Fruit fly (Drosophila melanogaster): ENCODE results near the gene CG46525.

The CG46525 gene

DNA sequence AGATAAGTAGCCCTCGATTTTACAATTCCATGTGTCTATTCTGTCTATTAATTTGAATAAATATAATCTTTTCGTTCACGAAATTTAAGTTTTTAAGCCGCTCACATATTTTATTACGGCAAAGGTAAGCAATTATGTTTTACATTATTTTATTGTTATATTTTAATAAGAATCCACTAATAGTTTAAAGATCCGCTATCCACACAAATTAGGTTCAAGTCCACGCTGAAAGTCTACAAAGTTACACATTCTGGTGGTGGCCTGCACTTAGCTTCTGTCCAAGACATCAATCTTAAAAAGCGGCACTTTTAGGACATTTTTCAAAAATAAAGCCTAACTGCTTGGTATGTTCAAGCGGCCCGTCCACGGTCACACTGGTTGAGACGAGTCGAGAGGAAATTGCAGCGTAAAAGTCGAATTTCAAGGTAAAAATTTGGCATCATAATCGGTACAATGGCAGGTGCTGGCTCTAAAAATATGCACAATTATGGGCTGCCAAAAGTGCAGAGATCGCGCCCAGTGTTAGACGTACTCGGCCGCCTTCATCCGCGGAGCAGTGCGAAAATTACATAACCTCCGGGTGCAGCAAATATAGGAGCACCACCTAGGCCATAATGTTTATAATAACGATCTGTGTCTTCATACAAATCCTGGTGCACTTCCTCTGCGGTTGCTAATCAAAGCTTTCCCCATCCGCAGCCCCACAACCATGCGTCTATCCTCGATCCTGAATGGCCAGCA, at the start of gene CG46525, which contains the start of gene UQCR-Q:
Gene CG46525, plus strand, starts transcription at position 510 of the 741 bp plus-strand sequence.
Gene UQCR-Q, plus strand, starts transcription at position 51 of the 741 bp plus-strand sequence.
- TF ChIP-seq psq (optimal IDR thresholded peaks at IDR 0.05) (no peak), CG8478 (optimal IDR thresholded peaks at IDR 0.05) (no peak), EcR (GFP tag; optimal IDR thresholded peaks at IDR 0.05) (no peak), usp (GFP tag; optimal IDR thresholded peaks at IDR 0.05) (no peak), pan (optimal IDR thresholded peaks at IDR 0.05) (no peak), Dll (optimal IDR thresholded peaks at IDR 0.05) (no peak)

DNA sequence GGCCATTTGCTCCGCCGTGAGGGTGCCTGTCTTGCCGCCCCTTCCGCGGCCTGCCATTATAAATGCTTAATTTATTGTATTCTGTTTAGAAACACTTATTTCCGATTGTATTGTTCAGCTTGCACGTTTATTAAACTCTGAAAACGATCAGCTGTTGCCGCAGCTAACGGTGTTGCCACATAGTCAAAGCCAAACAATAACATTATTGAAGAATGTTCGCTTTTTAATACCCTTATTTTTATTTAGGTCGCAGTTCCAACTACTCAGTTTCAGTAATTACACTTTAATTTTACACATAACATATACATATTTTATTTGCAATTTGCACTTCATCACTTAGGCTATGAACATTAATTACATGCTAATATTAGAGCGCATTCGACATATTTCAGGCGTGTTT, 48.0 kb upstream of the CG46525 start, which contains the start of gene Polr3G:
Gene Polr3G, minus strand, starts transcription at position 118 of the 400 bp plus-strand sequence.
- TF ChIP-seq CG8478 (optimal IDR thresholded peaks at IDR 0.05) (no peak), psq (optimal IDR thresholded peaks at IDR 0.05) (no peak), EcR (GFP tag; optimal IDR thresholded peaks at IDR 0.05) (no peak), usp (GFP tag; optimal IDR thresholded peaks at IDR 0.05) (no peak), pan (optimal IDR thresholded peaks at IDR 0.05) (no peak), Dll (optimal IDR thresholded peaks at IDR 0.05) (no peak)

DNA sequence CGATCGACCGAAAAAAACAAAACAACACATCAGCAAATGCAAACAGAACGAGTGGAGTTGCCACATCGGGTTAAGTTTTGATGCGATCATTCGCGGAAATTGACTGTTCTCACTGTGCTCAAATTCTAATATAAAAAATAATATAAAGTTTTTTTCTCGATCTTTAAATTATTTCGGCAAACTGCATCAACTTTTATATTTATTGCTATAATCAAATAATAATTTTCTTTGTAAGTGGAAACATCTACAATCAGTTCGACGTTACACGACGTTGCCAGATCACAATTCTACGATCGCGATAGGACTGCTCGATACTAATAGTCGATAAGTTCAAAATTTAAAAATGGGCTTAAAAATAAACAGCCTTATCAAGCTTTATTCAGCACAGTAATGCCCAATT, 46.2 kb upstream of the CG46525 start, which contains the start of gene Gorab:
Gene Gorab, minus strand, starts transcription at position 58 of the 400 bp plus-strand sequence.
- TF ChIP-seq EcR (GFP tag; optimal IDR thresholded peaks at IDR 0.05) (no peak), psq (optimal IDR thresholded peaks at IDR 0.05) (no peak), usp (GFP tag; optimal IDR thresholded peaks at IDR 0.05) (no peak), CG8478 (optimal IDR thresholded peaks at IDR 0.05) (no peak), pan (optimal IDR thresholded peaks at IDR 0.05) (no peak), Dll (optimal IDR thresholded peaks at IDR 0.05) (no peak)

DNA sequence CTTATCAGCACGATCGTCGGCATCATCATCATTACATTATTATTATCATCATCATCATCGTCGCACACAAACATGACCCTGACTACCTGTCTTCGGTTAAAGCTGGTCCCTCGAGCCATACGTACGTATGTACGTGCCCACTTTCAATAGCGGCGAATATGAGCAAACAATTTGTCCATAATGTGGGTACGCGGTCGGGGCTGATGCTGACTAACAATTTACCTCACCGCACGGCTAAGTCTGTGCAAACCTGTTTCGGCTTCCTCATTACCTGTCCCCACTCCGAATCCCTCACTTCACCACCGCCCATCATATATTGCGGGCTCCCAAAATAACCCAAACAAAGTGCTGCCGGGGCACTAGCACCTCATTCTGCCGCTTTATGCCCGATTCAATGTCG, 44.6 kb upstream of the CG46525 start:
- TF ChIP-seq pan (optimal IDR thresholded peaks at IDR 0.05) (no peak), CG8478 (optimal IDR thresholded peaks at IDR 0.05) (no peak), psq (optimal IDR thresholded peaks at IDR 0.05) (no peak), usp (GFP tag; optimal IDR thresholded peaks at IDR 0.05) (no peak), Dll (optimal IDR thresholded peaks at IDR 0.05) (no peak), EcR (GFP tag; optimal IDR thresholded peaks at IDR 0.05) (no peak)

DNA sequence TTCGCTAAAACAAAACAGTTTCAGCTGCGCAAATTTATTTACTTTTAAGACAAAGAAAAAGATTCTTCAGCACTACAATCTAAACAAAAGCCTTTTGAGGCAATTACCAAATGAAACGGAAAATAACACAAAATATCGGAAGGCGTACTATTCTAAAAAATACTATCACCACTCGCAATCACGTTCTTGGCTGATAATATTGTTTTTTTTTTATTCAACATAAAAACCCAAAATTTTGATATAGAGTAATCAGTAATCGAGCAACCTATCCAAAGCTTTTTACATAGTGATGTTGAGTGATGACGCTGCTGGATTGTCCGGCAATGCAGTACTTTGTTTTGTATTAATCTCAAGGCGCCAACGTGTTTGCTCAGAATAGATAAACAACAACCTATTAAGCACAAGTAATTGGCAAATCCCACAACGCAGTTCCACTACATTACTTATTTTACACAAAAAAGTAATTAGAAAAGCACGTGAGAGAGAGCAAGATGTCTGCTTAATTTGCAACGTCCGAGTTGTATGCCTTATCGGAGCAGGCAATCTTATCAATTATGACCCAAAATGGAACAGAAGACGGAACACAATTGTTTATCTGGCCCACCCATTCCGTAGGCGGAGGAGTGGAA, 43.9 kb upstream of the CG46525 start:
- TF ChIP-seq CG8478 (optimal IDR thresholded peaks at IDR 0.05) (no peak), Dll (optimal IDR thresholded peaks at IDR 0.05) (no peak), psq (optimal IDR thresholded peaks at IDR 0.05) (no peak), pan (optimal IDR thresholded peaks at IDR 0.05) (no peak), usp (GFP tag; optimal IDR thresholded peaks at IDR 0.05) (no peak), EcR (GFP tag; optimal IDR thresholded peaks at IDR 0.05) (no peak)

DNA sequence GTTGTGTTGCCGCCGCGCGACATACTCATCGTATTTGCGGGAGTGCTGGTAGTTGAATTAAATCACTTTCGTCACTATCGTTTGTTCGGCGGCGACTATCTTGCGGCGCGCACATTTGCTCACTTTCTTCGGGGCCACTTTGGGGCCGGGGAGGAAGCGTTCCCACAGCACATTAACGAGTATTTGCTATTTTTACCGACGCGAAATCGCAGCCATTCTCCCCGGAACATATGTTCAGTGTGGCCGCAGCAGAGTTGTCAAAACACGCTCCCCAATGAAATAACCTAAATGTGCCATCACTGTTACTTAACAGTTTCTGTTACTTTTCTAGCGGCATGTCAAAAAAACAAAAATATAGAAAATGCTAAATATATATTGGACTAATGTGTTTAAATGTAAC, 42.1 kb upstream of the CG46525 start, which contains the start of gene frc:
Gene frc, minus strand, starts transcription at position 244 of the 400 bp plus-strand sequence.
- TF ChIP-seq pan (optimal IDR thresholded peaks at IDR 0.05) = no peak

DNA sequence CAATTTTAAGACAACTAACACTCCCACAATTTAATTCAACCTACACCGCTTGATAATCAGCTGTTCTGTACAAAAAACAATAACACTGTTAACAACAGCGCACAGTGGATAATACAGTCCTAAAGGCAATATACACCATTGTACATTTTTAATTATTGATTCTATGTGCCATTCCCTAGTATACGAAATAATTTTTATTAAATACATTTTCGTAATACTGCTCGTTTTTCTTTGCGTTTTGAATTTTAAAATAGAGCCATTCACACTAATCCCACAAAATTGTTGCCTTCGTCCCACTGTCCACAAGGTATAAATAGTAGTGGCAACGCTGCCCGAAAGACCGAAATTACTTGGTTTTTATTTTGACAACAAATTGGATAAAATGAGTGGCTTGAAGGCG, 41.5 kb upstream of the CG46525 start, which contains the start of the genes Coq4 and CG32176:
Gene Coq4, minus strand, starts transcription at position 67 of the 400 bp plus-strand sequence.
Gene CG32176, plus strand, starts transcription at position 314 of the 400 bp plus-strand sequence.
- TF ChIP-seq usp (GFP tag; optimal IDR thresholded peaks at IDR 0.05) (no peak), Dll (optimal IDR thresholded peaks at IDR 0.05) (no peak), psq (optimal IDR thresholded peaks at IDR 0.05) (no peak), EcR (GFP tag; optimal IDR thresholded peaks at IDR 0.05) (no peak)

DNA sequence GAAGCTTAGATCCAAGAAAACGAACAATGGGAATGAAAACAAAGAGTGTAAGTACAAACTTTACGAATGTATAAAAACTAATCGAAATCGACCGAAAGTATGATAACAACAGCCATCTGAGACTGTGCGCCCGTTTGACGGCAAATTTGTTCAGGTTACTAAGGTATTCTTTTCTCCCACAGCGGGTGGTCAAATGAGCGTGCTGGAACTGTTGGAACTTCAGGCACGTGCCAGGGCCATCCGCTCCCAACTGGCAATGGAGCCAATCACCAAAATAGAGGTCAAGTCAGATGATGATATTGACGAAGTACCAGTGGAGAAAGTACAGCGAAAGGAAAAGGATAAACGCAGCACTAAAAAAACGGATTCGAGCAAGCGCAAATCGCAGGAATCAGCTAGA, 38.7 kb upstream of the CG46525 start, which contains the start of gene CG12229:
Gene CG12229, minus strand, starts transcription at position 101 of the 400 bp plus-strand sequence.
- TF ChIP-seq usp (GFP tag; optimal IDR thresholded peaks at IDR 0.05) (no peak), psq (optimal IDR thresholded peaks at IDR 0.05) (no peak), Dll (optimal IDR thresholded peaks at IDR 0.05) (no peak), CG8478 (optimal IDR thresholded peaks at IDR 0.05) (no peak), EcR (GFP tag; optimal IDR thresholded peaks at IDR 0.05) (no peak), pan (optimal IDR thresholded peaks at IDR 0.05) (no peak)

DNA sequence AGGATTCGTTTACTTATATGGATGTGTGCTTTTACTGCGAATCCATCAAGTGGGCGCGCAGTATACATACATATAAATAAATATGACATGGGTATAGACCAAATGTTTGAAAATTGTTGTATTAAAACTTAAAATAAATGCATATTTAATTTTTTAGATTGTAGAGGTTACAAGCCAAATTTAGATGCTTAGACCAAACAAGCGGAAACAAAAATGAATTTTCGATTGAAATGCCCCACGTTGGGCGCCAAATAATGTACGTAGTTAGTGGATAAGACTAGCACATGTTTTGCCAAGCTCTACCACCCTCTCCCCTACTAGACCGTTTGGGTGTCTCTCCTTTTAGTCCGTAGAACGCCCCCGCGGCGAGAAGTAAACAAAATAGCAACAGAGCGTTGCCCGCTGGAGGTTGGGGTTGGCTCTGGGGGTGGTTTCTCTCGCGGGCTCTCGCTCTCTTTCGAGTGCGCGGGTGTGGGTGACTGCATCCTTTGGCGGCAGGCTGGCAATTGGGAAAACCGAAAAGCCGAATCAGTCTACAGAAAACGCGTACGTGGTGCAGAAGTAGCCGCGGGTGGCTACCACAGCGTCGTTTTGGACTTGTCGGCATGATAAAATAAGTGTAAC, 36.0 kb upstream of the CG46525 start, which contains the start of gene CG18265:
Gene CG18265, plus strand, starts transcription at position 530 of the 624 bp plus-strand sequence.
- TF ChIP-seq CG8478 (optimal IDR thresholded peaks at IDR 0.05) = no peak
- TF ChIP-seq EcR (GFP tag; optimal IDR thresholded peaks at IDR 0.05) = no peak
- TF ChIP-seq pan (optimal IDR thresholded peaks at IDR 0.05) = no peak
- TF ChIP-seq psq (optimal IDR thresholded peaks at IDR 0.05) = no peak

DNA sequence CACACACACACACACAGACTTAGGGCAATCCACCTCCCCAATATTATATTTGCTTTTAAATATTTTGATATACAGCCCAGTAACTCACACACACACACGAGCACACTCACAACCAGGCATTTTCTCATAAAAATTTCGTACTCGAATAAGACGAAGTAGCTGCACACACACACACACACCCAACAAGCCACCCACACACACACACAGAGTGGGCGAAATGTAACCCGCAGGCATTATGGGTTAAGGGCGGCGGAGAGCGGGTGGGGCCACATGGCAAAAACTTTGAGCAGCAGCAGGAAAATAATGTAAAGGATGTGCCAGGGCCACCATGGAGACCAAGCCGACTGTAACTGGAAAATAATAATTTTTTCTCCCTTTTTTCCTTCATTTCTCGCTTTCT, 33.4 kb upstream of the CG46525 start:
- TF ChIP-seq usp (GFP tag; optimal IDR thresholded peaks at IDR 0.05) (no peak), pan (optimal IDR thresholded peaks at IDR 0.05) (no peak), CG8478 (optimal IDR thresholded peaks at IDR 0.05) (no peak), Dll (optimal IDR thresholded peaks at IDR 0.05) (no peak), psq (optimal IDR thresholded peaks at IDR 0.05) (no peak), EcR (GFP tag; optimal IDR thresholded peaks at IDR 0.05) (no peak)

DNA sequence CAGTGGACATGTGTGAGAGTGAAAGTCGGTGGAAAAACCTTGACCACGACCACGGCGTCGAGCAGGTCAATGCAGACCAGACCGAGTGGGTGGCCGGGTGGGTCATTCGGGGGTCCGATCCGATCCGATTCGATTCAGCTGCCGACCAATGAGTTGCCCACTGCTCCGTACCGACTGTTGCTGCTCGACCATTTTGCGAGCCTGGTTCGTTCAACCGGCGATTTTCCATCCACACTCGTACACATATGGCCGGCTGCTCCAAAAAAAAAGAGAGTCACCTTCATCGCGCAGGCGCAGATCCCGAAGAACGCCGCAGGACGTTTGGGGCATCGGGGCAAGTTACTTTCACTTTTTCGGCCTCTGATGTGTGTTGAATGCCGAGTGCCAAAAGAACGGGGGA, 30.5 kb upstream of the CG46525 start:
- TF ChIP-seq psq (optimal IDR thresholded peaks at IDR 0.05) (no peak), EcR (GFP tag; optimal IDR thresholded peaks at IDR 0.05) (no peak), pan (optimal IDR thresholded peaks at IDR 0.05) (no peak), CG8478 (optimal IDR thresholded peaks at IDR 0.05) (no peak), usp (GFP tag; optimal IDR thresholded peaks at IDR 0.05) (no peak), Dll (optimal IDR thresholded peaks at IDR 0.05) (no peak)

All from whole organism.